Fruit fly (Drosophila melanogaster) whole organism: ENCODE results near the gene Pnn.
"Not testable (repeated sequence)": the region's sequence is repeated elsewhere in the genome, so short reads cannot be mapped to it uniquely, and the experiment has no call there.

ENCODE experiments used
- CG8478 ChIP-seq: fragments of >200 bp; optimal IDR thresholded peaks from 2 replicates; lab custom pipeline; 2018; ENCODE audit warnings: inconsistent platforms
- Dll ChIP-seq: fragments of >200 bp; optimal IDR thresholded peaks from 2 replicates; lab custom pipeline; 2017
- EcR ChIP-seq, 2 experiments: fragments of >200 bp; optimal IDR thresholded peaks; 2 replicates each; lab custom pipeline; 2017; ENCODE audit warnings: missing biosample characterization in 2 of 2, missing genetic modification characterization in 2 of 2, missing genetic modification reagents in 2 of 2
- pan ChIP-seq: fragments of >200 bp; optimal IDR thresholded peaks from 2 replicates; lab custom pipeline; 2017
- psq ChIP-seq: fragments of >200 bp; optimal IDR thresholded peaks from 2 replicates; lab custom pipeline; 2017
- usp ChIP-seq: fragments of >200 bp; optimal IDR thresholded peaks from 2 replicates; lab custom pipeline; 2017; ENCODE audit warnings: missing biosample characterization, missing genetic modification characterization, mixed read lengths

Gene Pnn

dm6 chr3R:9740713-9741112 lies at the start of gene Pnn:
Pnn (plus strand) TSS chr3R:9740899.
- TF ChIP-seq CG8478 (lab: Kevin White, UChicago) (no peak), Dll (no peak), psq (lab: Kevin White, UChicago) (no peak), usp (GFP tag; lab: Kevin White, UChicago) (no peak), EcR (GFP tag; optimal IDR thresholded peaks at IDR 0.05; lab: Kevin White, UChicago) (no peak), pan (no peak)

- not testable (repeated sequence) for TF ChIP-seq EcR (GFP tag; optimal IDR thresholded peaks at IDR 0.05; lab: Kevin White, UChicago); CG8478 (lab: Kevin White, UChicago); Dll
Observed at dm6 chr3R:9692675-9693129, 48.0 kb upstream of the Pnn start, which contains the start of the genes Unc-115b, p24-2 and CG32939. Unc-115b (minus strand) TSS chr3R:9692775. p24-2 (minus strand) TSS chr3R:9692794. CG32939 (plus strand) TSS chr3R:9693079.

dm6 chr3R:9694999-9695398 lies 45.7 kb upstream of the Pnn start:
- TF ChIP-seq CG8478 (lab: Kevin White, UChicago) (no peak), usp (GFP tag; lab: Kevin White, UChicago) (no peak), psq (lab: Kevin White, UChicago) (no peak), Dll (no peak), pan (no peak), EcR (GFP tag; optimal IDR thresholded peaks at IDR 0.05; lab: Kevin White, UChicago) (no peak)

dm6 chr3R:9700513-9700912 lies 40.2 kb upstream of the Pnn start:
- no peak for TF ChIP-seq CG8478 (lab: Kevin White, UChicago)
- TF ChIP-seq EcR (GFP tag; optimal IDR thresholded peaks at IDR 0.05; lab: Kevin White, UChicago) = no peak
- TF ChIP-seq Dll = no peak
- TF ChIP-seq usp (GFP tag; lab: Kevin White, UChicago) = no peak
- no peak for TF ChIP-seq pan
- no peak for TF ChIP-seq psq (lab: Kevin White, UChicago)

dm6 chr3R:9701148-9701703 lies 39.5 kb upstream of the Pnn start:
- TF ChIP-seq CG8478 (lab: Kevin White, UChicago) = no peak
- TF ChIP-seq Dll = no peak
- TF ChIP-seq usp (GFP tag; lab: Kevin White, UChicago) = no peak
- no peak for TF ChIP-seq psq (lab: Kevin White, UChicago)
- no peak for TF ChIP-seq pan
- TF ChIP-seq EcR (GFP tag; optimal IDR thresholded peaks at IDR 0.05; lab: Kevin White, UChicago) = no peak

- TF ChIP-seq pan = no peak
- TF ChIP-seq psq (lab: Kevin White, UChicago) = no peak
- TF ChIP-seq CG8478 (lab: Kevin White, UChicago) = no peak
- no peak for TF ChIP-seq EcR (GFP tag; optimal IDR thresholded peaks at IDR 0.05; lab: Kevin White, UChicago)
- no peak for TF ChIP-seq Dll
- TF ChIP-seq usp (GFP tag; lab: Kevin White, UChicago) = no peak
Observed at dm6 chr3R:9701897-9702296, 38.8 kb upstream of the Pnn start.

dm6 chr3R:9702567-9702966 lies 38.1 kb upstream of the Pnn start:
- no peak for TF ChIP-seq Dll
- TF ChIP-seq EcR (GFP tag; optimal IDR thresholded peaks at IDR 0.05; lab: Kevin White, UChicago) = no peak
- no peak for TF ChIP-seq psq (lab: Kevin White, UChicago)
- TF ChIP-seq pan = no peak
- no peak for TF ChIP-seq CG8478 (lab: Kevin White, UChicago)
- no peak for TF ChIP-seq usp (GFP tag; lab: Kevin White, UChicago)

dm6 chr3R:9703273-9703672 lies 37.4 kb upstream of the Pnn start:
- TF ChIP-seq pan (no peak), usp (GFP tag; lab: Kevin White, UChicago) (no peak), Dll (no peak), psq (lab: Kevin White, UChicago) (no peak), EcR (GFP tag; optimal IDR thresholded peaks at IDR 0.05; lab: Kevin White, UChicago) (no peak), CG8478 (lab: Kevin White, UChicago) (no peak)

dm6 chr3R:9704183-9705007 lies 36.3 kb upstream of the Pnn start:
- TF ChIP-seq CG8478 (lab: Kevin White, UChicago) = peak; percentile 30
- no peak for TF ChIP-seq EcR (GFP tag; optimal IDR thresholded peaks at IDR 0.05; lab: Kevin White, UChicago)
- no peak for TF ChIP-seq usp (GFP tag; lab: Kevin White, UChicago)
- TF ChIP-seq Dll = peak; percentile 14

- TF ChIP-seq psq (lab: Kevin White, UChicago) (no peak), usp (GFP tag; lab: Kevin White, UChicago) (no peak), pan (no peak), CG8478 (lab: Kevin White, UChicago) (no peak), EcR (GFP tag; optimal IDR thresholded peaks at IDR 0.05; lab: Kevin White, UChicago) (no peak), Dll (no peak)
Observed at dm6 chr3R:9705008-9705628, 35.6 kb upstream of the Pnn start, which contains the start of gene Unc-115a. Unc-115a (minus strand) TSS chr3R:9705417.

- TF ChIP-seq EcR (GFP tag; optimal IDR thresholded peaks at IDR 0.05; lab: Kevin White, UChicago) (no peak), usp (GFP tag; lab: Kevin White, UChicago) (no peak), CG8478 (lab: Kevin White, UChicago) (no peak), Dll (no peak), pan (no peak), psq (lab: Kevin White, UChicago) (no peak)
Observed at dm6 chr3R:9710228-9710627, 30.5 kb upstream of the Pnn start.
